Worm (Caenorhabditis elegans) whole organism, midembryonic: ENCODE measurements around the gene citk-2.

Experiments
- T22C8.4 ChIP-seq: fragments of 200-800 bp; sonication (Bioruptor generic); IDR thresholded peaks from 2 replicates; pipeline ENCODE4 v1.3.6; 2022; ENCODE audit warnings: missing genetic modification characterization, missing compliant biosample characterization
- cog-1 ChIP-seq: sonication (generic microtip); optimal IDR thresholded peaks from 2 replicates; lab custom pipeline; 2016; ENCODE audit warnings: missing genetic modification characterization, missing compliant biosample characterization
- flt-1 ChIP-seq: fragments of 200-800 bp; sonication (Bioruptor generic); IDR thresholded peaks from 2 replicates; pipeline ENCODE4 v1.3.6; 2022; ENCODE audit warnings: missing genetic modification characterization, missing compliant biosample characterization
- klf-2 ChIP-seq: fragments of 200-800 bp; sonication (Bioruptor generic); conservative IDR thresholded peaks from 2 replicates; pipeline ENCODE4 v1.3.6; 2022; ENCODE audit warnings: missing genetic modification reagents, missing genetic modification characterization, missing compliant biosample characterization
- med-1 ChIP-seq: sonication (generic microtip); optimal IDR thresholded peaks from 2 replicates; lab custom pipeline; 2017; ENCODE audit warnings: missing genetic modification characterization, mild to moderate bottlenecking, missing compliant biosample characterization, antibody characterized with exemption, missing genetic modification reagents; ENCODE audit not compliant: insufficient read depth
- ref-1 ChIP-seq: fragments of 200-800 bp; sonication (Bioruptor generic); conservative IDR thresholded peaks from 2 replicates; pipeline ENCODE4 v1.3.6; 2022; ENCODE audit warnings: missing genetic modification reagents, missing genetic modification characterization, missing compliant biosample characterization
- tab-1 ChIP-seq: fragments of 200-800 bp; sonication (Bioruptor generic); IDR thresholded peaks from 2 replicates; pipeline ENCODE4 v1.3.6; 2022; ENCODE audit warnings: missing genetic modification characterization, missing compliant biosample characterization
- ztf-23 ChIP-seq: fragments of 200-800 bp; sonication (Bioruptor generic); IDR thresholded peaks from 2 replicates; pipeline ENCODE4 v1.3.6; 2022; ENCODE audit warnings: missing genetic modification reagents, missing genetic modification characterization, missing compliant biosample characterization
- ztf-29 ChIP-seq: fragments of 200-800 bp; sonication (Bioruptor generic); IDR thresholded peaks from 2 replicates; pipeline ENCODE4 v1.3.6; 2022; ENCODE audit warnings: missing genetic modification reagents, missing genetic modification characterization, missing compliant biosample characterization

The citk-2 gene

ce11 chrII:4974448-4974951, 24.8 kb upstream of the citk-2 start:
- no peak for TF ChIP-seq flt-1 (GFP tag; lab: Robert Waterston, UW)
- TF ChIP-seq tab-1 (GFP tag; lab: Robert Waterston, UW): no peak
- TF ChIP-seq ztf-23 (GFP tag; lab: Robert Waterston, UW): no peak
- TF ChIP-seq ztf-29 (GFP tag; lab: Robert Waterston, UW): no peak
- TF ChIP-seq cog-1 (tag; lab: Kevin White, UChicago): no peak
- no peak for TF ChIP-seq med-1 (GFP tag; lab: Kevin White, UChicago)
- no peak for TF ChIP-seq klf-2 (GFP tag; lab: Robert Waterston, UW)
- no peak for TF ChIP-seq T22C8.4
- TF ChIP-seq ref-1: no peak

DNA sequence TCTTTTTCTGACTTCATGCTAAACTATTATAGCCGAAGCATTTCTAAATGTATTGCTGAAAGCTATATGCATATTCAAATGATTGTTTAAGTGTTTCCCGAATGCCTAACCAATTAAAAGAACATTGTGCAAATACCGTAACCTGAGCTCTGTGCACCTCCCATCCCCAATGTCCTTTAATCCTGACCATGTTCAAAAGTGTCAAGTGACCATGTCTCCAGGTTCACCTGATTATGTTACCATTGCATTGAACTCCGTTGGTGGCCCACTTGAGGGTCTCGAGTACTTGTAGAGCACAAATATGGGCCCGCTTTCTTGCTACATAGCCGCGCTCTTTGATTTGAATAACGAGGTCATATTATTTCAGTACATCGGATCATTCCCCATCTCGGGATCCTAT, 24.0 kb upstream of the citk-2 start:
- TF ChIP-seq ztf-29 (GFP tag; lab: Robert Waterston, UW) (no peak), T22C8.4 (no peak), ref-1 (no peak), flt-1 (GFP tag; lab: Robert Waterston, UW) (no peak), cog-1 (tag; lab: Kevin White, UChicago) (no peak), ztf-23 (GFP tag; lab: Robert Waterston, UW) (no peak), klf-2 (GFP tag; lab: Robert Waterston, UW) (no peak)

DNA sequence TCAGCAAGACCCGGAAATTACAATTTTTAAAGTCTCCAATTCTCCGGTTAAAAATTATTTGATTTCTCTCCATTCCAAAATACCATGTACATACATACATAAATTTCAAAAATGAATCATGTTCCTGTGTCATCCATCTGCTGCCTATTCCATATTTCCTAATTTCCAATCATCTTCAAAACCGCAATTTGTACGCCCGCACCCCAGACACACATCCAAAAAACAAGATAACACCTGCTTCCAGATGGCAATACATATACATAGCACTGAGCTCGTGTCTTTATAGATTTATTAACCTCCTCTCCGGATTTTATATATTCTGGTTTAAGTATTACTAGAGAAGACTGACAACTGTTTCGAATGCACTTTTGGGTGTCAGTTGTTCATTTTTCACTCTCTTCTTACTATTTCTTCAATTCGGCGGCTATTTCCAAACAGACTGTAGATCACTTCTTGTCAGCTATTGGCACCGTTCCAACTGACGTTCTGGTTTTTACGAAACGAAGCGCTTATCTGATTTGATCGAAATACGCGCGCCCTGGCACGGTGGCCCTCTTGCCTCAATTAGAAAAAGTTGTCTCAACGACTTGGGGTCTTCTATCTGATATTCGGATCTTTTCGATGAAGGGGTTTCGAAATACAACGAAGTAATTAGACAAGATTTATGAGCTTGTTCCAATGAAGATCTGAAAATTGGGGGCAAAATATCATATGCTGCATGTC, 17.5 kb upstream of the citk-2 start:
- no peak for TF ChIP-seq klf-2 (GFP tag; lab: Robert Waterston, UW)
- no peak for TF ChIP-seq T22C8.4
- no peak for TF ChIP-seq flt-1 (GFP tag; lab: Robert Waterston, UW)
- TF ChIP-seq med-1 (GFP tag; lab: Kevin White, UChicago): no peak
- no peak for TF ChIP-seq ref-1
- TF ChIP-seq ztf-29 (GFP tag; lab: Robert Waterston, UW): no peak
- TF ChIP-seq cog-1 (tag; lab: Kevin White, UChicago): no peak
- TF ChIP-seq ztf-23 (GFP tag; lab: Robert Waterston, UW): no peak
- TF ChIP-seq tab-1 (GFP tag; lab: Robert Waterston, UW): no peak

DNA sequence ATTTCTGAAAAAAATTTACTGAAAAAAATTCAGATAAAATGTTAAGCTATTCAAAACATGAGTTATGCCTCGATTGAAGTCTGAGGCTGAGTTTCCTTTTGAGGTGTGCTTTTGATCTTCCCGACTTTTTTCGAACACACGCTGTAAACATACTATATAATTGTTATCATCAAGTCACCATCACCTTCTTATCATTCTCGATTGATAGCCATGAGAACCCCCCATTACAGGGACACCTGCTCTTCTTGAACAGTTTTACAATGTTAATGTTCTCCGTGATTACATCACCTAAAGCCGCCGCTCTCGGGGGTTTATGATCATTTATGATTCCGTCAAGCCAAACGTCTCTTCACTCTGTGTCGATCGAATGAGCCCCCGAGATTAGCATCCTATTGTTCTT, 15.2 kb upstream of the citk-2 start:
- TF ChIP-seq ref-1 (no peak), ztf-23 (GFP tag; lab: Robert Waterston, UW) (no peak), T22C8.4 (no peak), ztf-29 (GFP tag; lab: Robert Waterston, UW) (no peak), klf-2 (GFP tag; lab: Robert Waterston, UW) (no peak), med-1 (GFP tag; lab: Kevin White, UChicago) (no peak), cog-1 (tag; lab: Kevin White, UChicago) (no peak), tab-1 (GFP tag; lab: Robert Waterston, UW) (no peak), flt-1 (GFP tag; lab: Robert Waterston, UW) (no peak)

ce11 chrII:4985961-4986503, 13.3 kb upstream of the citk-2 start:
- TF ChIP-seq flt-1 (GFP tag; lab: Robert Waterston, UW) (no peak), ref-1 (no peak), ztf-23 (GFP tag; lab: Robert Waterston, UW) (no peak), cog-1 (tag; lab: Kevin White, UChicago) (no peak), ztf-29 (GFP tag; lab: Robert Waterston, UW) (no peak), klf-2 (GFP tag; lab: Robert Waterston, UW) (no peak), tab-1 (GFP tag; lab: Robert Waterston, UW) (no peak), med-1 (GFP tag; lab: Kevin White, UChicago) (no peak), T22C8.4 (no peak)

DNA sequence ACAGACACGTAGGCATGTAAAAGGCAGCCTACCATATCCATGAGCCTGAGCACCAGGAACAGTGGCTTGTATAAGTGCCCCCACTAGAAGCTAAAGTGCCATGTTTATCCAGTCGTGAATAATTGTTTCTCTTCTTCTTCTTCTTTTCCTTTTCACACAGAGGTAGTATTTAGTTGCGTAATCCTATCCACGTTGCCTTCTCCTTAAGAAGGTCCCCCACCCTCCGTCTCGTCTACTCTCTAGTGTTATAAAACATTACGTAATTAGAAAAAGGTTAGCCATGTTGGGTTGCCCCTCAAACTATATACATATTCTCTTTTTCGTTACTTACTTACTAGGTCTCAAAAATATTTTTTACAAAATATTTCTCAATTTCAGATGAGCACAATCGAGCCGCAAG, 12.7 kb upstream of the citk-2 start:
- TF ChIP-seq ztf-29 (GFP tag; lab: Robert Waterston, UW): no peak
- no peak for TF ChIP-seq T22C8.4
- no peak for TF ChIP-seq med-1 (GFP tag; lab: Kevin White, UChicago)
- TF ChIP-seq klf-2 (GFP tag; lab: Robert Waterston, UW): no peak
- no peak for TF ChIP-seq ref-1
- no peak for TF ChIP-seq cog-1 (tag; lab: Kevin White, UChicago)
- no peak for TF ChIP-seq flt-1 (GFP tag; lab: Robert Waterston, UW)

- TF ChIP-seq flt-1 (GFP tag; lab: Robert Waterston, UW) (no peak), ref-1 (no peak), med-1 (GFP tag; lab: Kevin White, UChicago) (no peak), cog-1 (tag; lab: Kevin White, UChicago) (no peak), tab-1 (GFP tag; lab: Robert Waterston, UW) (no peak), ztf-29 (GFP tag; lab: Robert Waterston, UW) (no peak), klf-2 (GFP tag; lab: Robert Waterston, UW) (no peak), T22C8.4 (no peak), ztf-23 (GFP tag; lab: Robert Waterston, UW) (no peak)
Measured at ce11 chrII:4987257-4987656, 12.1 kb upstream of the citk-2 start.

- TF ChIP-seq T22C8.4: no peak
- no peak for TF ChIP-seq flt-1 (GFP tag; lab: Robert Waterston, UW)
- TF ChIP-seq cog-1 (tag; lab: Kevin White, UChicago): no peak
- TF ChIP-seq klf-2 (GFP tag; lab: Robert Waterston, UW): no peak
- no peak for TF ChIP-seq ztf-29 (GFP tag; lab: Robert Waterston, UW)
- TF ChIP-seq med-1 (GFP tag; lab: Kevin White, UChicago): no peak
- no peak for TF ChIP-seq ztf-23 (GFP tag; lab: Robert Waterston, UW)
- TF ChIP-seq ref-1: no peak
- no peak for TF ChIP-seq tab-1 (GFP tag; lab: Robert Waterston, UW)
Measured at ce11 chrII:4989802-4990201, 9.5 kb upstream of the citk-2 start, which contains the start of gene T27F7.12. Gene T27F7.12 (plus strand): TSS chrII:4990102.

ce11 chrII:4992977-4993376, 6.3 kb upstream of the citk-2 start, which contains the start of gene pigb-1:
Gene pigb-1 (minus strand): TSS chrII:4993077.
- TF ChIP-seq med-1 (GFP tag; lab: Kevin White, UChicago): no peak
- no peak for TF ChIP-seq ztf-23 (GFP tag; lab: Robert Waterston, UW)
- no peak for TF ChIP-seq T22C8.4
- TF ChIP-seq ref-1: no peak
- TF ChIP-seq tab-1 (GFP tag; lab: Robert Waterston, UW): no peak
- no peak for TF ChIP-seq cog-1 (tag; lab: Kevin White, UChicago)
- TF ChIP-seq ztf-29 (GFP tag; lab: Robert Waterston, UW): no peak
- TF ChIP-seq flt-1 (GFP tag; lab: Robert Waterston, UW): no peak
- TF ChIP-seq klf-2 (GFP tag; lab: Robert Waterston, UW): no peak
